Fruit fly (Drosophila melanogaster) whole organism, embryonic: ENCODE data around the gene CG17562.

Source experiments
- CG11247 ChIP-seq: fragments of 200-800 bp; sonication (Bioruptor generic); IDR thresholded peaks from 2 replicates; pipeline ENCODE4 v1.3.6; 2022; ENCODE audit warnings: missing biosample characterization, missing genetic modification characterization
- CG11696 ChIP-seq: fragments of 200-800 bp; sonication (Bioruptor generic); IDR thresholded peaks from 2 replicates; pipeline ENCODE4 v1.3.6; 2022; ENCODE audit warnings: missing biosample characterization, missing genetic modification characterization
- CG12219 ChIP-seq: fragments of 200-800 bp; sonication (Bioruptor generic); optimal IDR thresholded peaks from 3 replicates; lab custom pipeline; 2018; ENCODE audit warnings: missing biosample characterization, mild to moderate bottlenecking, missing genetic modification characterization
- CG12744 ChIP-seq: fragments of 200-800 bp; sonication (Bioruptor generic); optimal IDR thresholded peaks from 2 replicates; lab custom pipeline; 2016; ENCODE audit warnings: missing biosample characterization, missing genetic modification characterization
- CG14860 ChIP-seq: fragments of 200-800 bp; sonication (Bioruptor generic); IDR thresholded peaks from 3 replicates; pipeline ENCODE4 v1.3.6; 2022; ENCODE audit warnings: missing biosample characterization, missing genetic modification characterization; ENCODE audit not compliant: partially characterized antibody
- CG15601 ChIP-seq: fragments of 200-800 bp; sonication (Bioruptor generic); optimal IDR thresholded peaks from 3 replicates; lab custom pipeline; 2019; ENCODE audit warnings: missing biosample characterization, mild to moderate bottlenecking, missing genetic modification characterization, moderate library complexity
- CG1647 ChIP-seq: fragments of 200-800 bp; sonication (Bioruptor generic); optimal IDR thresholded peaks from 3 replicates; lab custom pipeline; 2016; ENCODE audit warnings: missing biosample characterization, missing genetic modification characterization
- CG16813 ChIP-seq: fragments of 200-800 bp; sonication (Bioruptor generic); IDR thresholded peaks from 3 replicates; pipeline ENCODE4 v1.3.6; 2022; ENCODE audit warnings: missing biosample characterization, missing genetic modification characterization; ENCODE audit not compliant: partially characterized antibody
- CG17186 ChIP-seq: fragments of 200-800 bp; sonication (Bioruptor generic); optimal IDR thresholded peaks from 3 replicates; lab custom pipeline; 2017; ENCODE audit warnings: missing biosample characterization, missing genetic modification reagents, missing genetic modification characterization
- CG17328 ChIP-seq: fragments of 200-800 bp; sonication (Bioruptor generic); IDR thresholded peaks from 2 replicates; pipeline ENCODE4 v1.3.6; 2022; ENCODE audit warnings: missing biosample characterization, missing genetic modification characterization
- CG17912 ChIP-seq: fragments of 200-800 bp; sonication (Bioruptor generic); optimal IDR thresholded peaks from 2 replicates; lab custom pipeline; 2018; ENCODE audit warnings: missing biosample characterization, mild to moderate bottlenecking, missing genetic modification characterization
- CG34224 ChIP-seq: fragments of 200-800 bp; sonication (Bioruptor generic); IDR thresholded peaks from 3 replicates; pipeline ENCODE4 v1.3.6; 2022; ENCODE audit warnings: missing biosample characterization, missing genetic modification characterization; ENCODE audit not compliant: partially characterized antibody
- CG34422 ChIP-seq: fragments of 200-800 bp; sonication (Bioruptor generic); IDR thresholded peaks from 3 replicates; pipeline ENCODE4 v1.3.6; 2022; ENCODE audit warnings: missing biosample characterization, missing genetic modification characterization
- CG4404 ChIP-seq: fragments of 200-800 bp; sonication (Bioruptor generic); IDR thresholded peaks from 2 replicates; pipeline ENCODE4 v1.3.6; 2022; ENCODE audit warnings: missing biosample characterization, missing genetic modification characterization
- CG5953 ChIP-seq: fragments of 200-800 bp; sonication (Bioruptor generic); IDR thresholded peaks from 2 replicates; pipeline ENCODE4 v1.3.6; 2022; ENCODE audit warnings: missing biosample characterization, missing genetic modification characterization
- CG6272 ChIP-seq: fragments of 200-800 bp; sonication (Bioruptor generic); IDR thresholded peaks from 2 replicates; pipeline ENCODE4 v1.3.6; 2022; ENCODE audit warnings: missing biosample characterization, missing genetic modification characterization
- CG8089 ChIP-seq: fragments of 200-800 bp; sonication (Bioruptor generic); optimal IDR thresholded peaks from 3 replicates; lab custom pipeline; 2016; ENCODE audit warnings: missing biosample characterization, missing genetic modification characterization
- CG9932 ChIP-seq: fragments of 200-800 bp; sonication (Bioruptor generic); IDR thresholded peaks from 2 replicates; pipeline ENCODE4 v1.3.6; 2022; ENCODE audit warnings: missing biosample characterization, missing genetic modification characterization
- Doc2 ChIP-seq: fragments of 200-800 bp; sonication (Bioruptor generic); IDR thresholded peaks from 2 replicates; pipeline ENCODE4 v1.3.6; 2022; ENCODE audit warnings: missing biosample characterization, missing genetic modification characterization
- Doc3 ChIP-seq: fragments of 200-800 bp; sonication (Bioruptor generic); IDR thresholded peaks from 3 replicates; pipeline ENCODE4 v1.3.6; 2022; ENCODE audit warnings: missing biosample characterization, missing genetic modification characterization; ENCODE audit not compliant: partially characterized antibody
- Dref ChIP-seq: fragments of 200-800 bp; sonication (Bioruptor generic); IDR thresholded peaks from 2 replicates; pipeline ENCODE4 v1.3.6; 2022; ENCODE audit warnings: missing biosample characterization, missing genetic modification characterization
- Ets97D ChIP-seq: fragments of 200-800 bp; sonication (Bioruptor generic); optimal IDR thresholded peaks from 3 replicates; lab custom pipeline; 2016; ENCODE audit warnings: missing biosample characterization, missing genetic modification characterization
- Gug ChIP-seq: fragments of 200-800 bp; sonication (Bioruptor generic); IDR thresholded peaks from 4 replicates; pipeline ENCODE4 v1.3.6; 2022; ENCODE audit warnings: missing biosample characterization, missing genetic modification characterization
- Lhr ChIP-seq: fragments of 200-800 bp; sonication (Bioruptor generic); optimal IDR thresholded peaks from 3 replicates; lab custom pipeline; 2017; ENCODE audit warnings: mild to moderate bottlenecking, missing biosample characterization, missing genetic modification reagents, missing genetic modification characterization
- NC2α ChIP-seq: fragments of 200-800 bp; sonication (Bioruptor generic); optimal IDR thresholded peaks from 2 replicates; lab custom pipeline; 2016; ENCODE audit warnings: missing biosample characterization, missing genetic modification characterization
- PHDP ChIP-seq: fragments of 200-800 bp; sonication (Bioruptor generic); optimal IDR thresholded peaks from 3 replicates; lab custom pipeline; 2018; ENCODE audit warnings: missing biosample characterization, mild to moderate bottlenecking, missing genetic modification characterization, moderate library complexity
- Sin3A ChIP-seq: fragments of >200 bp; optimal IDR thresholded peaks from 2 replicates; lab custom pipeline; 2018
- Sox100B ChIP-seq: fragments of 200-800 bp; sonication (Bioruptor generic); optimal IDR thresholded peaks from 3 replicates; lab custom pipeline; 2018; ENCODE audit warnings: missing biosample characterization, mild to moderate bottlenecking, missing genetic modification characterization
- TFAM ChIP-seq: fragments of 200-800 bp; sonication (Bioruptor generic); optimal IDR thresholded peaks from 2 replicates; lab custom pipeline; 2017; ENCODE audit warnings: missing biosample characterization, missing genetic modification characterization, inconsistent platforms
- Taf1 ChIP-seq: fragments of 200-800 bp; sonication (Bioruptor generic); IDR thresholded peaks from 2 replicates; pipeline ENCODE4 v1.3.6; 2022; ENCODE audit warnings: missing biosample characterization, missing genetic modification characterization
- Tbp ChIP-seq: fragments of >200 bp; optimal IDR thresholded peaks from 2 replicates; lab custom pipeline; 2018; ENCODE audit warnings: missing biosample characterization, missing genetic modification characterization
- aop ChIP-seq: fragments of 200-800 bp; sonication (Bioruptor generic); IDR thresholded peaks from 2 replicates; pipeline ENCODE4 v1.3.6; 2022; ENCODE audit warnings: missing biosample characterization, missing genetic modification characterization
- bsh ChIP-seq, 2 experiments: fragments of 200-800 bp; sonication (Bioruptor generic); optimal IDR thresholded peaks; 2 replicates each; lab custom pipeline; 2017 to 2018; ENCODE audit warnings: mild to moderate bottlenecking in 2 of 2, missing biosample characterization in 2 of 2, missing genetic modification characterization in 2 of 2, moderate library complexity in 1 of 2
- chinmo ChIP-seq: fragments of 200-800 bp; sonication (Bioruptor generic); IDR thresholded peaks from 4 replicates; pipeline ENCODE4 v1.3.6; 2022; ENCODE audit warnings: missing biosample characterization, missing genetic modification characterization; ENCODE audit not compliant: partially characterized antibody
- croc ChIP-seq: fragments of 200-800 bp; sonication (Bioruptor generic); conservative IDR thresholded peaks from 3 replicates; pipeline ENCODE4 v1.3.6; 2022; ENCODE audit warnings: missing biosample characterization, missing genetic modification characterization
- fd64A ChIP-seq: fragments of 200-800 bp; sonication (Bioruptor generic); optimal IDR thresholded peaks from 3 replicates; lab custom pipeline; 2018; ENCODE audit warnings: missing biosample characterization, mild to moderate bottlenecking, missing genetic modification characterization
- jigr1 ChIP-seq: fragments of 200-800 bp; sonication (Bioruptor generic); IDR thresholded peaks from 3 replicates; pipeline ENCODE4 v1.3.6; 2022; ENCODE audit warnings: missing biosample characterization, missing genetic modification characterization
- nerfin-2 ChIP-seq: fragments of 200-800 bp; sonication (Bioruptor generic); IDR thresholded peaks from 2 replicates; pipeline ENCODE4 v1.3.6; 2022; ENCODE audit warnings: missing biosample characterization, missing genetic modification characterization; ENCODE audit not compliant: partially characterized antibody
- oc ChIP-seq: fragments of 200-800 bp; sonication (Bioruptor generic); optimal IDR thresholded peaks from 2 replicates; lab custom pipeline; 2018; ENCODE audit warnings: missing biosample characterization, mild to moderate bottlenecking, missing genetic modification characterization, moderate library complexity
- odd ChIP-seq: fragments of 200-800 bp; sonication (Bioruptor generic); optimal IDR thresholded peaks from 2 replicates; lab custom pipeline; 2017; ENCODE audit warnings: missing biosample characterization, mild to moderate bottlenecking, missing genetic modification characterization
- otp ChIP-seq: fragments of 200-800 bp; sonication (Bioruptor generic); IDR thresholded peaks from 3 replicates; pipeline ENCODE4, ENCODE4 v1.3.6; 2022; ENCODE audit warnings: missing biosample characterization, missing genetic modification characterization
- peb ChIP-seq: fragments of 200-800 bp; sonication (Bioruptor generic); IDR thresholded peaks from 2 replicates; pipeline ENCODE4 v1.3.6; 2022; ENCODE audit warnings: missing biosample characterization, missing genetic modification characterization
- repo ChIP-seq: fragments of 200-800 bp; sonication (Bioruptor generic); optimal IDR thresholded peaks from 2 replicates; lab custom pipeline; 2016; ENCODE audit warnings: missing biosample characterization, missing genetic modification characterization
- ro ChIP-seq: fragments of 200-800 bp; sonication (Bioruptor generic); IDR thresholded peaks from 2 replicates; pipeline ENCODE4 v1.3.6; 2022; ENCODE audit warnings: missing biosample characterization, missing genetic modification characterization
- row ChIP-seq: fragments of 200-800 bp; sonication (Bioruptor generic); IDR thresholded peaks from 3 replicates; pipeline ENCODE4 v1.3.6; 2022; ENCODE audit warnings: missing biosample characterization, missing genetic modification characterization
- salm ChIP-seq: fragments of 200-800 bp; sonication (Bioruptor generic); optimal IDR thresholded peaks from 2 replicates; lab custom pipeline; 2018; ENCODE audit warnings: missing biosample characterization, mild to moderate bottlenecking, missing genetic modification characterization
- sima ChIP-seq: fragments of 200-800 bp; sonication (Bioruptor generic); optimal IDR thresholded peaks from 2 replicates; lab custom pipeline; 2016; ENCODE audit warnings: missing biosample characterization, missing genetic modification characterization
- sr ChIP-seq: fragments of 200-800 bp; sonication (Bioruptor generic); IDR thresholded peaks from 3 replicates; pipeline ENCODE4 v1.3.6; 2022; ENCODE audit warnings: missing biosample characterization, missing genetic modification characterization

CG17562 gene

DNA sequence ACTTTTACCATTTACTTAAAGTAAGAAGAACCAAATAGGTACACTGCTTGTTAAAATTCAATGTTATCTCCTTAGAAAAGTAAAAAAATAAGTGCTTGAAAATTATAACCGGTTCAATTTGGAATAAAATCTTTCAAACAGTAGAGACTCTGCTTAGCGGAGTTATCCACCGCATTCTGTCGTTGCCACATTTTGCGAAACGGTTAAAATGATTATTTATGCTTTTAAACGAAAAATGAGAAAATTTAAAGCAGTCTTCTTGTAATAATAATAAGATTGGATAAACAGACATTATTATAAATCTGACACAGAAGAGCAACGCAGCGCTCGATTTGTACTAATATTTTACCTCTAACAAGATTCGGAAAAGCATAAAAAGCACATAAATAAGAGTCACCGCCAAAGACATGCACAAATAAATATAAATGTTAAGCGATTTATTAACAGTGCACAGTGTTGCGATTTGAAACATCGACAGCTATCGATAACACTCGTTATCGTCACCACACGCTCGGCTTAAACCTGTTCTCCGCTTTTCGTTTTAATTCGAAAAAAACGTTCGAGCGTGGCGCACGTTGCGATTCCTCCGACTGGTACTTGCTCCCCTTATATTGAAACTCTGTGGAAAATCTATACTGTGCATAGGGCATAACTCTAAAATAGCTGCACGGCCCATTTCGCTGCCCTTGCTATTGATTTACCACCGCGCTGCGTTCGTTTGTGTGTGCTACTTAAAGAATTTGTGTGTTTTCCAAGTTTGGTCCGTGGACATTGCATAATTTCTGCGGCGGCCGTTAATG lies 9.8 kb downstream of the CG17562 start, which contains the start of gene Fas1 (continued):
- TF ChIP-seq CG17328 (GFP tag; lab: Robert Waterston, UW) (no peak), otp (GFP tag; lab: Robert Waterston, UW) (no peak; the same call in 2 of the 3 replicates), CG9932 (GFP tag; lab: Robert Waterston, UW) (peak; percentile 29; the same call in 1 of the 2 replicates), CG11247 (no peak), CG8089 (GFP tag; lab: Kevin White, UChicago) (peak; percentile 15), salm (tag; lab: Kevin White, UChicago) (no peak), CG12744 (GFP tag; lab: Kevin White, UChicago) (no peak), oc (peak; percentile 57), Lhr (GFP tag; lab: Kevin White, UChicago) (peak; percentile 75), Doc2 (GFP tag; lab: Robert Waterston, UW) (no peak)

dm6 chr3R:16625844-16626430 lies 10.8 kb downstream of the CG17562 start:
- TF ChIP-seq chinmo (peak; percentile 77; the same call in 1 of the 4 replicates), Ets97D (no peak), Dref (GFP tag; lab: Robert Waterston, UW) (no peak), NC2α (GFP tag; lab: Kevin White, UChicago) (no peak), repo (no peak), sima (no peak), Sox100B (GFP tag; lab: Kevin White, UChicago) (no peak), ro (no peak), sr (GFP tag; lab: Robert Waterston, UW) (no peak), peb (GFP tag; lab: Robert Waterston, UW) (no peak), CG34422 (GFP tag; lab: Robert Waterston, UW) (no peak), Gug (GFP tag; lab: Robert Waterston, UW) (no peak), CG11696 (GFP tag; lab: Robert Waterston, UW) (no peak), row (GFP tag; lab: Robert Waterston, UW) (peak; percentile 6; the same call in 1 of the 3 replicates), CG1647 (GFP tag; lab: Kevin White, UChicago) (no peak), jigr1 (no peak), CG15601 (no peak), odd (GFP tag; lab: Kevin White, UChicago) (no peak), croc (GFP tag; lab: Robert Waterston, UW) (no peak), CG17912 (GFP tag; lab: Kevin White, UChicago) (no peak), PHDP (no peak), CG34224 (GFP tag; lab: Robert Waterston, UW) (0 out of 3 replicates have a peak, but pooled peaks have one; percentile 24), CG12219 (GFP tag; lab: Kevin White, UChicago) (no peak), CG14860 (GFP tag; lab: Robert Waterston, UW) (no peak), CG17186 (GFP tag; lab: Kevin White, UChicago) (no peak), bsh (GFP tag; optimal IDR thresholded peaks at IDR 0.05; lab: Kevin White, UChicago) (no peak), CG5953 (GFP tag; lab: Robert Waterston, UW) (no peak), Taf1 (GFP tag; lab: Robert Waterston, UW) (no peak), CG16813 (GFP tag; lab: Robert Waterston, UW) (0 out of 3 replicates have a peak, but pooled peaks have one; percentile 16), TFAM (GFP tag; lab: Kevin White, UChicago) (no peak), CG6272 (GFP tag; lab: Robert Waterston, UW) (no peak), Sin3A (lab: Kevin White, UChicago) (no peak), fd64A (GFP tag; lab: Kevin White, UChicago) (no peak), Tbp (GFP tag; lab: Kevin White, UChicago) (no peak), aop (GFP tag; lab: Robert Waterston, UW) (no peak), Doc3 (GFP tag; lab: Robert Waterston, UW) (no peak), nerfin-2 (GFP tag; lab: Robert Waterston, UW) (no peak), CG4404 (GFP tag; lab: Robert Waterston, UW) (no peak)
